Worm (Caenorhabditis elegans): ENCODE results near the gene fubl-1.

fubl-1 gene

DNA sequence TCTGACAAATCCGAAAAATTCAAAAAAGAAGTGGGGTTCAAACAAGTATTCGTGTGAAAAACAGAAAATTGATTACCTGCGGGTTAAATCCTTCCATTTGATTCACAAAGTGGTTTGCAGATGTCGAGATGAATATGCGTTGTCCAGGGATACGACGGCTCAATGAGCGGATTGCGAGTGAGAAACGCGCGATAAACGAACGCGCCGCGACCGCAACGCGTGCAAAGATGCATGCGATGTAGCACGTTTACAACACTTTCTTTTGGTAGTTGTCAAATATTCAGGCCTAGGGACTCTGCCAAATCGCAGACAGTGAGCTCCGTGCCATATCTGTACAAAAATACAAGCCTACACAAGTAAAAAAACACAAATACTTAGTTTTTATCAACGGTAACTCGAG lies at the start of gene fubl-1:
Gene fubl-1, minus strand, starts transcription at position 202 of the 400 bp plus-strand sequence.
- no peak for TF ChIP-seq ceh-48 (tag; optimal IDR thresholded peaks at IDR 0.05)
- no peak for TF ChIP-seq hlh-30 (tag; optimal IDR thresholded peaks at IDR 0.05; ENCODE audit: insufficient read depth)
- no peak for TF ChIP-seq sdc-2 (tag; optimal IDR thresholded peaks at IDR 0.05)
- TF ChIP-seq tbx-2 (tag; optimal IDR thresholded peaks at IDR 0.05), result peak; percentile 26
- TF ChIP-seq ceh-31 (tag; optimal IDR thresholded peaks at IDR 0.05), result peak; percentile 59
- TF ChIP-seq ceh-2 (tag; optimal IDR thresholded peaks at IDR 0.05), result no peak
- no peak for TF ChIP-seq odd-2 (tag; optimal IDR thresholded peaks at IDR 0.05)
- TF ChIP-seq pha-2 (tag; optimal IDR thresholded peaks at IDR 0.05), result no peak
- no peak for TF ChIP-seq K09A11.1 (tag; optimal IDR thresholded peaks at IDR 0.05; ENCODE audit: insufficient read depth)
- TF ChIP-seq rnt-1 (tag; optimal IDR thresholded peaks at IDR 0.05), result no peak
- no peak for TF ChIP-seq pqm-1 (tag; optimal IDR thresholded peaks at IDR 0.05)
- TF ChIP-seq unc-55 (GFP tag; optimal IDR thresholded peaks at IDR 0.05), result peak; percentile 30
- no peak for TF ChIP-seq T23F11.4 (GFP tag; optimal IDR thresholded peaks at IDR 0.05)
- no peak for TF ChIP-seq pax-1 (tag; optimal IDR thresholded peaks at IDR 0.05)
- no peak for TF ChIP-seq madf-2 (tag; optimal IDR thresholded peaks at IDR 0.05)

DNA sequence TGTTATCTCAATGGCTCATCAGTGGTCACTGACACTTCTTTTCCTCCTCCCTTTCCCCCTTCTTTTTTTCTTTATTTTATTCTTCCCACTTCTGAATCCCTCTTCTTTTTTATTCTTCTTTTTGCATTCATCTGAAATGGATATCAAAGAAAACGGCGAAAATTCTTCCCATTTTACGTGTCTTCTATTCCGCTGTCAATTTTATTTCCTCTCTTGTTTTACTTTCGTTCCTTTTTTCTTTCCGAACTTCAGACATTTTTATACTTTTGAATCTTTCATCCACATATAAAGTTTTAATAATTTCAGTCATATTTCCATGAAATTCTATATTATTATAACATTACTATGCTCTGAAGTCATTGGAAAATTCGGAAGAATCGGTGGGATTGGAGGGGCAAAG lies 48.6 kb upstream of the fubl-1 start, which contains the start of gene B0024.3:
Gene B0024.3, plus strand, starts transcription at position 301 of the 400 bp plus-strand sequence.
- TF ChIP-seq ceh-9 (tag; optimal IDR thresholded peaks at IDR 0.05) (no peak), ceh-48 (tag; optimal IDR thresholded peaks at IDR 0.05) (no peak), ceh-30 (tag; optimal IDR thresholded peaks at IDR 0.05) (no peak), elt-4 (tag; optimal IDR thresholded peaks at IDR 0.05) (no peak), nfya-1 (tag; optimal IDR thresholded peaks at IDR 0.05) (no peak), T23F11.4 (GFP tag; optimal IDR thresholded peaks at IDR 0.05) (no peak), ceh-22 (tag; optimal IDR thresholded peaks at IDR 0.05) (no peak), zip-5 (tag; optimal IDR thresholded peaks at IDR 0.05) (no peak), ama-1 (optimal IDR thresholded peaks at IDR 0.05) (no peak), sox-2 (GFP tag; IDR thresholded peaks at IDR 0.05) (no peak), ceh-34 (tag; optimal IDR thresholded peaks at IDR 0.05) (no peak), Y22D7AL.16 (tag; optimal IDR thresholded peaks at IDR 0.05) (no peak), K09A11.1 (tag; optimal IDR thresholded peaks at IDR 0.05; ENCODE audit: insufficient read depth) (no peak), pros-1 (tag; optimal IDR thresholded peaks at IDR 0.05) (no peak), hlh-15 (tag; optimal IDR thresholded peaks at IDR 0.05) (no peak)

DNA sequence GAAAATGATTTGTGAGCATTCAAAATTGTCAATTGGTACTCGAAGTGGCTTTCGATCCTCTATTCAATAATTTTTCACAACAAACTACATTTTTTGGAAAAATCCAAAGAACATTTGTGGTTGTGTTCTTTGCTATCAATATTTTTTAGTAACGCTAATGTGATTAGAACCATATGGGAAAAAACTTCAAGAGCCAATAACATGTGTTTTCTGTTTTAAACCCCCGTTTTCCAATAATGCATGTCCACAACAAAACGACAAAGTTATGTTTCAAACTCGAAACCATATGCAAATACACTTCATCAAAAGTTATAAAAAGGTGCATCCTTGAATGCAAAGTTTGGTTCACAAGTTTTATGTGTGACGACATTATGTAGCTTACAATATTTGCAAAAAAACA lies 47.2 kb upstream of the fubl-1 start:
- TF ChIP-seq dve-1 (tag; optimal IDR thresholded peaks at IDR 0.05) (no peak), lin-11 (tag; optimal IDR thresholded peaks at IDR 0.05) (no peak), ceh-22 (tag; optimal IDR thresholded peaks at IDR 0.05) (no peak), pax-1 (tag; optimal IDR thresholded peaks at IDR 0.05) (no peak), hlh-30 (tag; optimal IDR thresholded peaks at IDR 0.05; ENCODE audit: insufficient read depth) (no peak), hlh-6 (tag; optimal IDR thresholded peaks at IDR 0.05) (no peak), lim-6 (tag; optimal IDR thresholded peaks at IDR 0.05) (no peak), rnt-1 (tag; optimal IDR thresholded peaks at IDR 0.05) (no peak), unc-3 (GFP tag; conservative IDR thresholded peaks at IDR 0.05) (no peak), unc-3 (tag; optimal IDR thresholded peaks at IDR 0.05) (no peak), ttx-3 (tag; optimal IDR thresholded peaks at IDR 0.05) (no peak), tbx-7 (tag; optimal IDR thresholded peaks at IDR 0.05) (no peak), dmd-4 (tag; optimal IDR thresholded peaks at IDR 0.05; ENCODE audit: borderline replicate concordance) (no peak), eyg-1 (tag; optimal IDR thresholded peaks at IDR 0.05) (no peak), npax-4 (tag; optimal IDR thresholded peaks at IDR 0.05) (no peak), syd-9 (tag; optimal IDR thresholded peaks at IDR 0.05) (no peak)

DNA sequence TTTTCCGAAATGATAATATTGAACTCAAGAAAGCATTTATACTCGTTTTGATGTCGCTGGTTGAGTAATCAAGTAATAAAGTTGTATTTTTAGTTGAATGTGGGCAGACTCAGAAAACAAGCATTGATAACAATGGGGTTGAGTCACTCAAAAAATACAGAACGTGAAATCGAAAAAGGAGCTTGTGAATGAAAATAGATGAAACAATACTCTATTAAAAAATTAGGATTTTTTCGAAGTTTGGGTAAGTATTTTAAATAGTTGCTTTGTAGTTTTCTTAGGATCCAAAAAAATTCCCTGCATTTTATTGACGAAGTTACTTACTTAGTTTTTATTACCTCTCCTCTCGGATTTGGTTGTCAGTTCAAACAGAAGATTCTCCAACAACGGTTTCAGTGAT lies 44.8 kb upstream of the fubl-1 start, which contains the start of gene lys-3:
Gene lys-3, minus strand, starts transcription at position 101 of the 400 bp plus-strand sequence.
- no peak for TF ChIP-seq dve-1 (tag; optimal IDR thresholded peaks at IDR 0.05)
- no peak for TF ChIP-seq zip-5 (tag; optimal IDR thresholded peaks at IDR 0.05)
- no peak for TF ChIP-seq che-1 (tag; optimal IDR thresholded peaks at IDR 0.05)
- TF ChIP-seq gmeb-2 (tag; optimal IDR thresholded peaks at IDR 0.05), result no peak
- no peak for TF ChIP-seq mec-3 (tag; optimal IDR thresholded peaks at IDR 0.05; ENCODE audit: borderline replicate concordance)
- no peak for TF ChIP-seq sox-4 (tag; optimal IDR thresholded peaks at IDR 0.05)
- no peak for TF ChIP-seq ceh-30 (tag; optimal IDR thresholded peaks at IDR 0.05)

All from whole organism, late embryonic.